Fruit fly (Drosophila melanogaster) whole organism, pupa: Measurements from ENCODE around the gene CG2321.

Experiments
- CG10348 ChIP-seq: fragments of 200-800 bp; sonication (Bioruptor generic); IDR thresholded peaks from 2 replicates; pipeline ENCODE4 v1.3.6; 2022; ENCODE audit warnings: missing biosample characterization, missing genetic modification characterization
- CG12605 ChIP-seq: fragments of 200-800 bp; sonication (Bioruptor generic); IDR thresholded peaks from 2 replicates; pipeline ENCODE4 v1.3.6; 2022; ENCODE audit warnings: missing biosample characterization, missing genetic modification characterization
- CG13204 ChIP-seq: fragments of 200-800 bp; sonication (Bioruptor generic); optimal IDR thresholded peaks from 2 replicates; lab custom pipeline; 2018; ENCODE audit warnings: missing biosample characterization, mild to moderate bottlenecking, missing genetic modification characterization, moderate library complexity
- CG14655 ChIP-seq: fragments of 200-800 bp; sonication (Bioruptor generic); optimal IDR thresholded peaks from 3 replicates; lab custom pipeline; 2017; ENCODE audit warnings: mild to moderate bottlenecking, missing biosample characterization, missing genetic modification reagents, missing genetic modification characterization
- CG15710 ChIP-seq: fragments of 200-800 bp; sonication (Bioruptor generic); optimal IDR thresholded peaks from 2 replicates; lab custom pipeline; 2018; ENCODE audit warnings: missing biosample characterization, mild to moderate bottlenecking, missing genetic modification characterization, moderate library complexity
- CG17806 ChIP-seq: fragments of 200-800 bp; sonication (Bioruptor generic); optimal IDR thresholded peaks from 2 replicates; lab custom pipeline; 2018; ENCODE audit warnings: missing biosample characterization, mild to moderate bottlenecking, missing genetic modification characterization, moderate library complexity
- CG32121 ChIP-seq: fragments of 200-800 bp; sonication (Bioruptor generic); IDR thresholded peaks from 2 replicates; pipeline ENCODE4 v1.3.6; 2022; ENCODE audit warnings: missing biosample characterization, missing genetic modification characterization
- CG34367 ChIP-seq: fragments of 200-800 bp; sonication (Bioruptor generic); optimal IDR thresholded peaks from 2 replicates; lab custom pipeline; 2018; ENCODE audit warnings: missing biosample characterization, mild to moderate bottlenecking, missing genetic modification characterization
- CG4496 ChIP-seq: fragments of 200-800 bp; sonication (Bioruptor generic); IDR thresholded peaks from 3 replicates; pipeline ENCODE4 v1.3.6; 2022; ENCODE audit warnings: missing biosample characterization, missing genetic modification characterization
- CG8159 ChIP-seq: fragments of 200-800 bp; sonication (Bioruptor generic); optimal IDR thresholded peaks from 3 replicates; lab custom pipeline; 2018; ENCODE audit warnings: missing biosample characterization, mild to moderate bottlenecking, missing genetic modification characterization, moderate library complexity
- CG8301 ChIP-seq: fragments of 200-800 bp; sonication (Bioruptor generic); optimal IDR thresholded peaks from 2 replicates; lab custom pipeline; 2018; ENCODE audit warnings: missing biosample characterization, mild to moderate bottlenecking, missing genetic modification characterization
- CG9948 ChIP-seq: fragments of 200-800 bp; sonication (Bioruptor generic); optimal IDR thresholded peaks from 2 replicates; lab custom pipeline; 2018; ENCODE audit warnings: missing biosample characterization, mild to moderate bottlenecking, missing genetic modification characterization, moderate library complexity
- D1 ChIP-seq: fragments of 200-800 bp; sonication (Bioruptor generic); optimal IDR thresholded peaks from 2 replicates; lab custom pipeline; 2018; ENCODE audit warnings: missing biosample characterization, mild to moderate bottlenecking, missing genetic modification characterization, moderate library complexity
- EcR ChIP-seq: fragments of 200-800 bp; sonication (Bioruptor generic); optimal IDR thresholded peaks from 3 replicates; lab custom pipeline; 2019; ENCODE audit warnings: missing biosample characterization, missing genetic modification characterization, mild to moderate bottlenecking, moderate library complexity, missing genetic modification reagents
- Ets98B ChIP-seq: fragments of 200-800 bp; sonication (Bioruptor generic); IDR thresholded peaks from 2 replicates; pipeline ENCODE4 v1.3.6; 2022; ENCODE audit warnings: missing biosample characterization, missing genetic modification characterization
- Pif1A ChIP-seq: fragments of 200-800 bp; sonication (Bioruptor generic); optimal IDR thresholded peaks from 3 replicates; lab custom pipeline; 2016; ENCODE audit warnings: missing biosample characterization, missing genetic modification characterization
- Pif1B ChIP-seq: fragments of 200-800 bp; sonication (Bioruptor generic); optimal IDR thresholded peaks from 3 replicates; lab custom pipeline; 2016; ENCODE audit warnings: missing biosample characterization, missing genetic modification characterization
- Snoo ChIP-seq: fragments of 200-800 bp; sonication (Bioruptor generic); optimal IDR thresholded peaks from 3 replicates; lab custom pipeline; 2017; ENCODE audit warnings: missing biosample characterization, mild to moderate bottlenecking, missing genetic modification characterization, inconsistent platforms
- fd96Ca ChIP-seq: fragments of 200-800 bp; sonication (Bioruptor generic); IDR thresholded peaks from 3 replicates; pipeline ENCODE4 v1.3.6; 2022; ENCODE audit warnings: missing biosample characterization, missing genetic modification characterization
- gl ChIP-seq: fragments of 200-800 bp; sonication (Bioruptor generic); optimal IDR thresholded peaks from 2 replicates; lab custom pipeline; 2018; ENCODE audit warnings: missing biosample characterization, mild to moderate bottlenecking, missing genetic modification characterization
- rn ChIP-seq: fragments of 200-800 bp; sonication (Bioruptor generic); IDR thresholded peaks from 2 replicates; pipeline ENCODE4 v1.3.6; 2022; ENCODE audit warnings: missing biosample characterization, missing genetic modification characterization

The CG2321 gene

dm6 chr3R:29520215-29520614 lies 31.1 kb upstream of the CG2321 start:
- no peak for TF ChIP-seq CG13204 (GFP tag; lab: Kevin White, UChicago)
- TF ChIP-seq, all 21 proteins: peak for 0

DNA sequence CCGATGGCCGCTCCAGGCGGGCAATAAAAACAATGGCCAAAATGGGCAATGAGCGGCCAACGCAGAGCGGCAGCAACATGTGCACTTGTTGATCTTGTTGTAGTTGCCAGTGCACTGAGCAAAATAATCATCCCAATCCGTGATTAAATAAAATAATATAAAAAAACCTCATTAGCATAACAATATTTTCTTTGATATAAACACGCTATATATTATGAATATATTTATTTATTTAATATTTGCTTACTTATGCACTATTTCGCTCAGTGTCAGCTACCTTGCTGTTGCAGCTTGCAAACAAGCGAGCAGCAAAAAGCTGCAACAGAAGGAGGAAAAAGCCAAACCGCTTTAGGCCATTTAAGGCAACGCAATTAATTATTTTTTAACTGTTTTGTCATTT lies 30.3 kb upstream of the CG2321 start:
- TF ChIP-seq D1 (tag; lab: Kevin White, UChicago) (peak; percentile 48), Snoo (peak; percentile 52), CG4496 (GFP tag; lab: Robert Waterston, UW) (peak; percentile 73; the same call in 2 of the 3 replicates), Pif1A (GFP tag; lab: Kevin White, UChicago) (peak; percentile 50), CG8301 (tag; lab: Kevin White, UChicago) (peak; percentile 56), CG15710 (tag; lab: Kevin White, UChicago) (peak; percentile 83), CG14655 (GFP tag; lab: Kevin White, UChicago) (peak; percentile 75), fd96Ca (GFP tag; lab: Robert Waterston, UW) (peak; percentile 45; the same call in 2 of the 3 replicates), CG13204 (GFP tag; lab: Kevin White, UChicago) (peak; percentile 64), Ets98B (GFP tag; lab: Robert Waterston, UW) (peak; percentile 63), CG17806 (tag; lab: Kevin White, UChicago) (peak; percentile 84), CG9948 (peak; percentile 78), Pif1B (peak; percentile 75), EcR (GFP tag; lab: Kevin White, UChicago) (no peak), rn (0 out of 2 replicates have a peak, but pooled peaks have one; percentile 29), CG34367 (tag; lab: Kevin White, UChicago) (peak; percentile 69), CG10348 (no peak), CG12605 (peak; percentile 27; the same call in 1 of the 2 replicates), CG32121 (peak; percentile 59; the same call in 1 of the 2 replicates), CG8159 (tag; lab: Kevin White, UChicago) (peak; percentile 87), gl (tag; lab: Kevin White, UChicago) (peak; percentile 15)

- no peak for TF ChIP-seq CG12605
Measured at dm6 chr3R:29518498-29518897, 29.4 kb upstream of the CG2321 start.

- TF ChIP-seq CG4496 (GFP tag; lab: Robert Waterston, UW): no peak
Measured at dm6 chr3R:29517923-29518322, 28.9 kb upstream of the CG2321 start.

DNA sequence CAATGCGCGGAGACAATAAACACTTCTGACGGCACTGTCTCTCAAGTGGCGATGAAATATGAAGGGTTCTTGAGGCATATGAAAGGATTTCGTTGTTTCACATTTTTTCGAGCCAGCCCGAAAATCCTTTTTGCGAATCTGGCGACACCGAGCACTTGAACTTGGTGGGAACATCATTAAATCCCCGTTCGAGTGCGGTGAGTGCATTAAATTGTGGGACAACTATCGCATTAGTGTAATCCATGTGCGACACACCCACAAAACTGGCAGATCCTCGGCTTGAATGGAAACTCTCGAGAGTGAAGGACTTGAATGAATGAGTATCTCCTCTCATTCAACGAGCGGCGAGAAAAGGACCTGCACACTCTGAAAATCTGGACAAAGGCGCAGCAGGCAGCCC lies 27.7 kb upstream of the CG2321 start:
- TF ChIP-seq CG14655 (GFP tag; lab: Kevin White, UChicago): no peak

DNA sequence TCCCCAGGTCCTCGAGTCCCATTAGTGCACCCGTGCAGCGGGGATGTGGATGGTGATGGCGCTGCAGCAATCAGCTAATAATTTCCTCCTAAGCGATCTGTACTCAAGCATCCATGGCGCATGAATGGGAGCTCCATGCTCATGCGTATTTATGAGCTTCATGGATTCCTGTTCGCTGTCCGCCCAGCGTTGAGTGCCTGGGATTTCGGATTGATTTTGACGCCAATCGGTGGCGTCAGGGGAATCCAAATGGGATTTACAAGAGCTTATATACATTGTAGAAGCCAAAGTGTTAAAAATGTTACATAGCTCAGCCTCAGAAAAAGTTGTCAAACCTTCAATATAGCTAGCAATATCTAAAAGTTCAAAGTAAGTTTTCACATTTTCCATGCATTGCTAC lies 26.4 kb upstream of the CG2321 start, which contains the start of gene ND-20L:
ND-20L (plus strand) TSS at position 301 of the 400 bp plus-strand sequence.
- TF ChIP-seq CG34367 (tag; lab: Kevin White, UChicago) (no peak), Ets98B (GFP tag; lab: Robert Waterston, UW) (no peak), Pif1B (no peak), CG15710 (tag; lab: Kevin White, UChicago) (no peak), CG8301 (tag; lab: Kevin White, UChicago) (no peak), fd96Ca (GFP tag; lab: Robert Waterston, UW) (no peak), CG13204 (GFP tag; lab: Kevin White, UChicago) (no peak), gl (tag; lab: Kevin White, UChicago) (no peak), rn (no peak), Snoo (no peak), CG14655 (GFP tag; lab: Kevin White, UChicago) (no peak), CG10348 (no peak), Pif1A (GFP tag; lab: Kevin White, UChicago) (no peak), CG12605 (no peak), D1 (tag; lab: Kevin White, UChicago) (no peak), CG4496 (GFP tag; lab: Robert Waterston, UW) (no peak), CG32121 (no peak), CG8159 (tag; lab: Kevin White, UChicago) (no peak), CG17806 (tag; lab: Kevin White, UChicago) (no peak), EcR (GFP tag; lab: Kevin White, UChicago) (no peak)

dm6 chr3R:29512306-29513044 lies 23.4 kb upstream of the CG2321 start:
- no peak for TF ChIP-seq Pif1A (GFP tag; lab: Kevin White, UChicago)
- TF ChIP-seq CG34367 (tag; lab: Kevin White, UChicago): no peak
